Fruit fly (Drosophila melanogaster): ENCODE results near the gene upd3.

Gene upd3

dm6 chrX:18276485-18277321 is at the start of gene upd3 (continued):
- TF ChIP-seq Neu2 (GFP tag; optimal IDR thresholded peaks at IDR 0.05; ENCODE audit: borderline replicate concordance) (no peak), CG17361 (GFP tag; IDR thresholded peaks at IDR 0.05) (no peak), E2f1 (GFP tag; IDR thresholded peaks at IDR 0.05) (no peak), Gsc (GFP tag; IDR thresholded peaks at IDR 0.05) (no peak), Ets65A (GFP tag) (peak; percentile 82), CG4617 (GFP tag; optimal IDR thresholded peaks at IDR 0.05; ENCODE audit: borderline replicate concordance) (no peak), CHES-1-like (GFP tag; optimal IDR thresholded peaks at IDR 0.05) (no peak), Med (GFP tag) (peak; percentile 17), CG17328 (GFP tag; IDR thresholded peaks at IDR 0.05) (no peak), chif (GFP tag; optimal IDR thresholded peaks at IDR 0.05) (no peak), CG14710 (tag; optimal IDR thresholded peaks at IDR 0.05) (no peak), Hmr (GFP tag; optimal IDR thresholded peaks at IDR 0.05) (no peak), CG18262 (tag; optimal IDR thresholded peaks at IDR 0.05) (no peak), CG17385 (GFP tag; optimal IDR thresholded peaks at IDR 0.05) (no peak), CG7372 (GFP tag; IDR thresholded peaks at IDR 0.05) (no peak), D19B (GFP tag; optimal IDR thresholded peaks at IDR 0.05) (peak; percentile 89), bab2 (GFP tag; optimal IDR thresholded peaks at IDR 0.05) (peak; percentile 3), CG6689 (GFP tag; IDR thresholded peaks at IDR 0.05) (no peak), CG7839 (tag; optimal IDR thresholded peaks at IDR 0.05) (peak; percentile 7), exex (tag; optimal IDR thresholded peaks at IDR 0.05) (peak; percentile 6), CG10565 (GFP tag; optimal IDR thresholded peaks at IDR 0.05) (no peak), maf-S (GFP tag; optimal IDR thresholded peaks at IDR 0.05) (no peak), sug (tag; optimal IDR thresholded peaks at IDR 0.05) (no peak), HLH3B (GFP tag; IDR thresholded peaks at IDR 0.05) (no peak), unc-4 (GFP tag; IDR thresholded peaks at IDR 0.05; ENCODE audit: partially characterized antibody) (no peak), otp (GFP tag; IDR thresholded peaks at IDR 0.05) (no peak), Fer3 (tag; optimal IDR thresholded peaks at IDR 0.05) (no peak), chm (GFP tag; IDR thresholded peaks at IDR 0.05) (no peak), CG2678 (tag; optimal IDR thresholded peaks at IDR 0.05) (peak; percentile 28), seq (GFP tag; IDR thresholded peaks at IDR 0.05) (no peak), CG1603 (tag; optimal IDR thresholded peaks at IDR 0.05) (no peak), HmgD (GFP tag; optimal IDR thresholded peaks at IDR 0.05) (no peak), sim (GFP tag; IDR thresholded peaks at IDR 0.05) (no peak), Oaz (GFP tag; IDR thresholded peaks at IDR 0.05) (no peak), CG42726 (GFP tag; IDR thresholded peaks at IDR 0.05; ENCODE audit: partially characterized antibody) (no peak), ranshi (GFP tag; IDR thresholded peaks at IDR 0.05) (no peak), jumu (GFP tag; optimal IDR thresholded peaks at IDR 0.05) (no peak), cwo (GFP tag; optimal IDR thresholded peaks at IDR 0.05) (no peak), ci (GFP tag; IDR thresholded peaks at IDR 0.05) (no peak), CG33557 (GFP tag; optimal IDR thresholded peaks at IDR 0.05) (no peak), Ets97D (GFP tag; optimal IDR thresholded peaks at IDR 0.05) (no peak), CG12071 (GFP tag; optimal IDR thresholded peaks at IDR 0.05) (no peak), Deaf1 (tag; optimal IDR thresholded peaks at IDR 0.05) (peak; percentile 28), croc (GFP tag; conservative IDR thresholded peaks at IDR 0.05) (no peak), aop (GFP tag; IDR thresholded peaks at IDR 0.05) (no peak), Elba2 (GFP tag; optimal IDR thresholded peaks at IDR 0.05) (no peak), CG32772 (GFP tag; IDR thresholded peaks at IDR 0.05) (0 out of 2 replicates have a peak, but pooled peaks have one; percentile 15), Hr78 (GFP tag; optimal IDR thresholded peaks at IDR 0.05) (no peak), CG10979 (tag; optimal IDR thresholded peaks at IDR 0.05) (no peak), crc (GFP tag; optimal IDR thresholded peaks at IDR 0.05) (no peak)
